Worm (Caenorhabditis elegans) whole organism, late embryonic: ENCODE results near the gene bicd-1.
"Not testable (repeated sequence)": the region's sequence is repeated elsewhere in the genome, so short reads cannot be mapped to it uniquely, and the experiment has no call there.

Experiments
- F13H6.1 ChIP-seq: sonication (generic microtip); optimal IDR thresholded peaks from 2 replicates; lab custom pipeline; 2016; ENCODE audit warnings: missing genetic modification characterization, missing compliant biosample characterization
- T23F11.4 ChIP-seq: fragments of 200-800 bp; sonication (Bioruptor generic); optimal IDR thresholded peaks from 2 replicates; lab custom pipeline; 2018; ENCODE audit warnings: mild to moderate bottlenecking, missing genetic modification characterization, missing compliant biosample characterization
- ahr-1 ChIP-seq: sonication (generic microtip); optimal IDR thresholded peaks from 2 replicates; lab custom pipeline; 2016; ENCODE audit warnings: missing genetic modification characterization, missing compliant biosample characterization
- ceh-14 ChIP-seq: sonication (generic microtip); optimal IDR thresholded peaks from 2 replicates; lab custom pipeline; 2016; ENCODE audit warnings: missing genotype, missing genetic modification characterization, missing compliant biosample characterization
- ceh-19 ChIP-seq: fragments of 200-800 bp; sonication (Bioruptor generic); optimal IDR thresholded peaks from 2 replicates; lab custom pipeline; 2018; ENCODE audit warnings: mild to moderate bottlenecking, missing genetic modification characterization, missing compliant biosample characterization
- ceh-2 ChIP-seq: sonication (generic microtip); optimal IDR thresholded peaks from 2 replicates; lab custom pipeline; 2016; ENCODE audit warnings: missing genotype, missing genetic modification characterization, missing compliant biosample characterization
- ceh-24 ChIP-seq: sonication (generic microtip); optimal IDR thresholded peaks from 2 replicates; lab custom pipeline; 2016; ENCODE audit warnings: mild to moderate bottlenecking, missing genetic modification characterization, missing compliant biosample characterization
- ceh-30 ChIP-seq: fragments of 150-350 bp; optimal IDR thresholded peaks from 2 replicates; lab custom pipeline; 2014; ENCODE audit warnings: missing biosample characterization, missing genetic modification characterization
- ceh-31 ChIP-seq: sonication (generic microtip); optimal IDR thresholded peaks from 2 replicates; lab custom pipeline; 2016; ENCODE audit warnings: missing genetic modification characterization, missing compliant biosample characterization
- ceh-6 ChIP-seq: fragments of 200-800 bp; sonication (Bioruptor generic); optimal IDR thresholded peaks from 2 replicates; lab custom pipeline; 2018; ENCODE audit warnings: mild to moderate bottlenecking, missing genetic modification characterization, missing compliant biosample characterization
- ceh-9 ChIP-seq: sonication (generic microtip); optimal IDR thresholded peaks from 2 replicates; lab custom pipeline; 2016; ENCODE audit warnings: mild to moderate bottlenecking, missing genetic modification characterization, inconsistent platforms, missing compliant biosample characterization
- che-1 ChIP-seq: sonication (generic microtip); optimal IDR thresholded peaks from 2 replicates; lab custom pipeline; 2016; ENCODE audit warnings: mild to moderate bottlenecking, missing genetic modification characterization, missing compliant biosample characterization
- dmd-4 ChIP-seq: sonication (generic microtip); optimal IDR thresholded peaks from 2 replicates; lab custom pipeline; 2016; ENCODE audit warnings: borderline replicate concordance, missing genetic modification characterization, missing compliant biosample characterization
- dve-1 ChIP-seq: sonication (generic microtip); optimal IDR thresholded peaks from 2 replicates; lab custom pipeline; 2017; ENCODE audit warnings: antibody characterized with exemption, mild to moderate bottlenecking, missing genetic modification characterization, missing compliant biosample characterization
- elt-2 ChIP-seq: sonication (generic microtip); optimal IDR thresholded peaks from 2 replicates; lab custom pipeline; 2016; ENCODE audit warnings: missing genetic modification reagents, missing genetic modification characterization, missing compliant biosample characterization
- elt-4 ChIP-seq: sonication (generic microtip); optimal IDR thresholded peaks from 2 replicates; lab custom pipeline; 2016; ENCODE audit warnings: missing genetic modification characterization, missing compliant biosample characterization
- eyg-1 ChIP-seq: sonication (generic microtip); optimal IDR thresholded peaks from 2 replicates; lab custom pipeline; 2016; ENCODE audit warnings: missing genotype, missing genetic modification characterization, missing compliant biosample characterization
- fax-1 ChIP-seq: sonication (generic microtip); optimal IDR thresholded peaks from 2 replicates; lab custom pipeline; 2016; ENCODE audit warnings: missing genotype, missing genetic modification characterization, missing compliant biosample characterization
- fkh-6 ChIP-seq: sonication (generic microtip); optimal IDR thresholded peaks from 2 replicates; lab custom pipeline; 2016; ENCODE audit warnings: missing genetic modification characterization, missing compliant biosample characterization
- hlh-13 ChIP-seq: fragments of 200-800 bp; sonication (Bioruptor generic); optimal IDR thresholded peaks from 2 replicates; lab custom pipeline; 2018; ENCODE audit warnings: mild to moderate bottlenecking, missing genetic modification characterization, missing compliant biosample characterization
- hlh-30 ChIP-seq: sonication (generic microtip); optimal IDR thresholded peaks from 2 replicates; lab custom pipeline; 2017; ENCODE audit warnings: antibody characterized with exemption, missing genetic modification characterization, missing compliant biosample characterization; ENCODE audit not compliant: insufficient read depth
- lim-6 ChIP-seq: sonication (generic microtip); optimal IDR thresholded peaks from 2 replicates; lab custom pipeline; 2016; ENCODE audit warnings: missing genetic modification characterization, missing compliant biosample characterization
- lin-11 ChIP-seq: fragments of 200-800 bp; sonication (Bioruptor generic); optimal IDR thresholded peaks from 2 replicates; lab custom pipeline; 2018; ENCODE audit warnings: mild to moderate bottlenecking, missing genetic modification characterization, missing compliant biosample characterization
- mec-3 ChIP-seq: sonication (generic microtip); optimal IDR thresholded peaks from 2 replicates; lab custom pipeline; 2016; ENCODE audit warnings: borderline replicate concordance, missing genetic modification characterization, missing compliant biosample characterization
- nhr-11 ChIP-seq: fragments of 150-350 bp; optimal IDR thresholded peaks from 2 replicates; lab custom pipeline; 2014; ENCODE audit warnings: missing biosample characterization, missing genetic modification characterization
- npax-4 ChIP-seq: sonication (generic microtip); optimal IDR thresholded peaks from 2 replicates; lab custom pipeline; 2016; ENCODE audit warnings: missing genetic modification characterization, missing compliant biosample characterization
- pag-3 ChIP-seq: sonication (generic microtip); optimal IDR thresholded peaks from 2 replicates; lab custom pipeline; 2016; ENCODE audit warnings: missing compliant biosample characterization, missing genetic modification characterization, borderline replicate concordance
- pat-9 ChIP-seq: fragments of 200-800 bp; sonication (Bioruptor generic); optimal IDR thresholded peaks from 2 replicates; lab custom pipeline; 2018; ENCODE audit warnings: mild to moderate bottlenecking, missing genetic modification characterization, moderate library complexity, missing compliant biosample characterization
- pax-1 ChIP-seq: fragments of 150-350 bp; optimal IDR thresholded peaks from 2 replicates; lab custom pipeline; 2014; ENCODE audit warnings: missing biosample characterization, missing genetic modification characterization
- pha-2 ChIP-seq: sonication (generic microtip); optimal IDR thresholded peaks from 2 replicates; lab custom pipeline; 2017; ENCODE audit warnings: mild to moderate bottlenecking, missing genetic modification characterization, missing compliant biosample characterization
- pha-4 ChIP-seq: fragments of 150-350 bp; optimal IDR thresholded peaks from 2 replicates; lab custom pipeline; 2018; ENCODE audit warnings: missing biosample characterization, missing genetic modification reagents, missing genetic modification characterization
- pqm-1 ChIP-seq: sonication (generic microtip); optimal IDR thresholded peaks from 2 replicates; lab custom pipeline; 2016; ENCODE audit warnings: missing genetic modification characterization, missing compliant biosample characterization
- pros-1 ChIP-seq: fragments of 150-350 bp; optimal IDR thresholded peaks from 2 replicates; lab custom pipeline; 2014; ENCODE audit warnings: missing biosample characterization, missing genetic modification reagents, missing genetic modification characterization
- ref-2 ChIP-seq: sonication (generic microtip); optimal IDR thresholded peaks from 2 replicates; lab custom pipeline; 2016; ENCODE audit warnings: missing genetic modification characterization, missing compliant biosample characterization
- sox-2 ChIP-seq: fragments of 200-800 bp; sonication (Bioruptor generic); IDR thresholded peaks from 2 replicates; pipeline ENCODE4 v1.3.6; 2022; ENCODE audit warnings: missing genetic modification reagents, missing genetic modification characterization, missing compliant biosample characterization
- sox-4 ChIP-seq: sonication (generic microtip); optimal IDR thresholded peaks from 2 replicates; lab custom pipeline; 2017; ENCODE audit warnings: mild to moderate bottlenecking, missing genetic modification characterization, inconsistent platforms, missing compliant biosample characterization
- syd-9 ChIP-seq: sonication (generic microtip); optimal IDR thresholded peaks from 2 replicates; lab custom pipeline; 2016; ENCODE audit warnings: mild to moderate bottlenecking, missing genetic modification characterization, moderate library complexity, missing compliant biosample characterization
- tbx-2 ChIP-seq: sonication (generic microtip); optimal IDR thresholded peaks from 2 replicates; lab custom pipeline; 2016; ENCODE audit warnings: missing genetic modification characterization, missing compliant biosample characterization
- ttx-3 ChIP-seq: sonication (generic microtip); optimal IDR thresholded peaks from 2 replicates; lab custom pipeline; 2016; ENCODE audit warnings: missing genetic modification reagents, missing genetic modification characterization, missing compliant biosample characterization
- unc-3 ChIP-seq, 2 experiments: fragments of 200-800 bp in 1 of 2; sonication (Bioruptor generic) in 1 of 2; sonication (generic microtip) in 1 of 2; conservative IDR thresholded peaks in 1 of 2; optimal IDR thresholded peaks in 1 of 2; 2 replicates each; pipeline versions ENCODE4 v1.3.6 to Lab custom; 2016 to 2022; ENCODE audit warnings: missing compliant biosample characterization in 2 of 2, missing genetic modification characterization in 2 of 2, missing genetic modification reagents in 1 of 2
- unc-55 ChIP-seq: sonication (generic microtip); optimal IDR thresholded peaks from 2 replicates; lab custom pipeline; 2017; ENCODE audit warnings: missing biosample characterization, missing genetic modification reagents, missing genetic modification characterization
- unc-86 ChIP-seq: sonication (generic microtip); optimal IDR thresholded peaks from 2 replicates; lab custom pipeline; 2016; ENCODE audit warnings: missing genetic modification characterization, missing compliant biosample characterization

Gene bicd-1

ce11 chrIV:6595912-6596311, 23.8 kb upstream of the bicd-1 start, which contains the start of gene F38A5.22:
TSS of gene F38A5.22 (minus strand) at chrIV:6595940.
- TF ChIP-seq ref-2: no peak
- TF ChIP-seq ceh-31: no peak
- TF ChIP-seq dve-1 (tag; lab: Kevin White, UChicago): no peak
- TF ChIP-seq ceh-30 (tag; lab: Kevin White, UChicago): no peak
- TF ChIP-seq pqm-1 (tag; lab: Kevin White, UChicago): no peak
- no peak for TF ChIP-seq unc-3 (GFP tag; conservative IDR thresholded peaks at IDR 0.05; lab: Robert Waterston, UW)
- no peak for TF ChIP-seq unc-3 (tag; optimal IDR thresholded peaks at IDR 0.05; lab: Kevin White, UChicago)
- TF ChIP-seq mec-3: no peak
- no peak for TF ChIP-seq tbx-2 (tag; lab: Kevin White, UChicago)
- no peak for TF ChIP-seq npax-4 (tag; lab: Kevin White, UChicago)
- no peak for TF ChIP-seq ceh-14 (tag; lab: Kevin White, UChicago)
- no peak for TF ChIP-seq ceh-2
- TF ChIP-seq pax-1: no peak
- no peak for TF ChIP-seq ceh-24 (tag; lab: Kevin White, UChicago)
- TF ChIP-seq nhr-11 (tag; lab: Kevin White, UChicago): no peak
- TF ChIP-seq fkh-6: no peak
- TF ChIP-seq pha-4: no peak
- TF ChIP-seq unc-86 (tag; lab: Kevin White, UChicago): no peak
- TF ChIP-seq ahr-1 (tag; lab: Kevin White, UChicago): no peak

DNA sequence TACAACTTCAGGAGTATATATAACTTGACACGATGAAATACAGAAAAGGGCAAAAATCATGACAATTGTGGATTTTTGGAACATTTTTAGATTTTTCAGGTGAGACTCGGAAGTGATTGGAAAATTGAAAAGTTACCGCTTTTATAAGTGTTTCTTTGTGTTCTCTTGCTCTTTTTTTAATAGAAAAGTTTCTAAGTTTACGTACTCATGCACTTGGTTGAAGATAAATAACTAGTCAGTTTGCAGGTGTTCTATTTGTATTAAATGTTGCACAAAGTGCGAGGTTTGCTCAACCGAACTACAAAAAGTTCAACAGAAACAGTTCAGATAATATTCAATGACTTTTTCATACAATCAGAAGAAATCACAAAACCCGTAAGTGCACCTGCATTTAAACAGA, 22.7 kb upstream of the bicd-1 start, which contains the start of gene nspb-3:
Gene nspb-3, minus strand, starts transcription at position 101 of the 400 bp plus-strand sequence.
- not testable (repeated sequence) for TF ChIP-seq pax-1; pag-3; ceh-24 (tag; lab: Kevin White, UChicago)

DNA sequence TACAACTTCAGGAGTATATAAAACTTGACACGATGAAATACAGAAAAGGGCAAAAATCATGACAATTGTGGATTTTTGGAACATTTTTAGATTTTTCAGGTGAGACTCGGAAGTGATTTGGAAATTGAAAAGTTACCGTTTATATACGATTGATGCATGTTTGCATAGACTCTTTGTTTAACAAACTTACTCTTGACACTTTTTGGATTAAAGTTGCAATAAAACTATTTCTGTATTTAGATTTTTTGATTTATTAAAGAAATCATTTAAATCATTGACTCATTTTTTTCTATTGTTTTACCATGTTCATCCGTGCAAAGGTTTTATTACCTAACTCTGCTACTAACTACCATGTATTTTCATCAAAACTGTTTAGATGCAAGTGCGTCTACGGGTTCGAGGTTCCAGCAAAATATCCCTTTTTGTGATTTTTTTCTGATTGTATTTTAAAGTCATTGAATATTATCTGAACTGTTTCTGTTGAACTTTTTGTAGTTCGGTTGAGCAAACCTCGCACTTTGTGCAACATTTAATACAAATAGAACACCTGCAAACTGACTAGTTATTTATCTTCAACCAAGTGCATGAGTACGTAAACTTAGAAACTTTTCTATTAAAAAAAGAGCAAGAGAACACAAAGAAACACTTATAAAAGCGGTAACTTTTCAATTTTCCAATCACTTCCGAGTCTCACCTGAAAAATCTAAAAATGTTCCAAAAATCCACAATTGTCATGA, 19.0 kb upstream of the bicd-1 start, which contains the start of the genes nspb-1 and nspb-2:
Gene nspb-1, minus strand, starts transcription at position 101 of the 737 bp plus-strand sequence.
Gene nspb-2, plus strand, starts transcription at position 687 of the 737 bp plus-strand sequence.
- TF ChIP-seq ceh-30 (tag; lab: Kevin White, UChicago); F13H6.1 (tag; lab: Kevin White, UChicago); unc-55 (GFP tag; lab: Kevin White, UChicago): not testable (repeated sequence)

- TF ChIP-seq sox-2 (GFP tag; lab: Robert Waterston, UW) (no peak), syd-9 (tag; lab: Kevin White, UChicago) (no peak), elt-4 (tag; lab: Kevin White, UChicago) (no peak), eyg-1 (tag; lab: Kevin White, UChicago) (no peak), che-1 (tag; lab: Kevin White, UChicago) (no peak), ceh-9 (tag; lab: Kevin White, UChicago) (no peak), nhr-11 (tag; lab: Kevin White, UChicago) (no peak), fkh-6 (no peak), ceh-31 (no peak), sox-4 (tag; lab: Kevin White, UChicago) (no peak), pqm-1 (tag; lab: Kevin White, UChicago) (no peak), pax-1 (no peak), ceh-2 (no peak), ceh-6 (GFP tag; lab: Kevin White, UChicago) (no peak), pha-2 (no peak)
These were observed 17.9 kb upstream of the bicd-1 start, which contains the start of the genes lec-11 and irld-7 for ce11 chrIV:6590029-6590428. TSS of gene lec-11 (minus strand) at chrIV:6590154. TSS of gene irld-7 (plus strand) at chrIV:6590360.

ce11 chrIV:6588080-6588613, 16.0 kb upstream of the bicd-1 start:
- no peak for TF ChIP-seq elt-2 (tag; lab: Kevin White, UChicago)
- TF ChIP-seq T23F11.4 (GFP tag; lab: Kevin White, UChicago): no peak
- no peak for TF ChIP-seq ceh-30 (tag; lab: Kevin White, UChicago)
- TF ChIP-seq fax-1 (tag; lab: Kevin White, UChicago): no peak
- no peak for TF ChIP-seq hlh-13 (GFP tag; lab: Kevin White, UChicago)
- TF ChIP-seq F13H6.1 (tag; lab: Kevin White, UChicago): no peak
- TF ChIP-seq ceh-6 (GFP tag; lab: Kevin White, UChicago): no peak
- no peak for TF ChIP-seq lin-11
- no peak for TF ChIP-seq ttx-3 (tag; lab: Kevin White, UChicago)
- no peak for TF ChIP-seq pat-9 (tag; lab: Kevin White, UChicago)
- no peak for TF ChIP-seq pros-1
- TF ChIP-seq ceh-19: no peak
- TF ChIP-seq lim-6 (tag; lab: Kevin White, UChicago): no peak
- no peak for TF ChIP-seq dmd-4 (tag; lab: Kevin White, UChicago)
- no peak for TF ChIP-seq hlh-30 (tag; lab: Kevin White, UChicago)
